Worm (Caenorhabditis elegans) whole organism, L4/young adult: ENCODE data around the gene try-10.

ENCODE experiments used
- W03F9.2 ChIP-seq: fragments of 150-350 bp; optimal IDR thresholded peaks from 2 replicates; lab custom pipeline; 2014; ENCODE audit warnings: missing biosample characterization, missing genetic modification characterization
- dao-5 ChIP-seq: sonication (generic microtip); optimal IDR thresholded peaks from 2 replicates; lab custom pipeline; 2016; ENCODE audit warnings: missing genotype, missing genetic modification characterization, moderate library complexity, missing compliant biosample characterization
- him-1 ChIP-seq: sonication (generic microtip); optimal IDR thresholded peaks from 2 replicates; lab custom pipeline; 2016; ENCODE audit warnings: missing genotype, missing genetic modification reagents, missing genetic modification characterization, missing compliant biosample characterization

The try-10 gene

ce11 chrV:13033223-13033622 lies 20.2 kb upstream of the try-10 start, which contains the start of gene W07G4.1:
Gene W07G4.1 (plus strand): TSS chrV:13033523.
- TF ChIP-seq dao-5, result no peak
- no peak for TF ChIP-seq him-1
- no peak for TF ChIP-seq W03F9.2 (tag; lab: Kevin White, UChicago)

ce11 chrV:13028871-13029270 lies 15.8 kb upstream of the try-10 start:
- TF ChIP-seq W03F9.2 (tag; lab: Kevin White, UChicago) (no peak), him-1 (no peak), dao-5 (no peak)

- TF ChIP-seq dao-5 (no peak), W03F9.2 (tag; lab: Kevin White, UChicago) (no peak), him-1 (no peak)
These were observed 13.7 kb upstream of the try-10 start for ce11 chrV:13026631-13027299.

ce11 chrV:13025283-13025682 lies 12.2 kb upstream of the try-10 start:
- TF ChIP-seq him-1 (no peak), dao-5 (no peak), W03F9.2 (tag; lab: Kevin White, UChicago) (no peak)

DNA sequence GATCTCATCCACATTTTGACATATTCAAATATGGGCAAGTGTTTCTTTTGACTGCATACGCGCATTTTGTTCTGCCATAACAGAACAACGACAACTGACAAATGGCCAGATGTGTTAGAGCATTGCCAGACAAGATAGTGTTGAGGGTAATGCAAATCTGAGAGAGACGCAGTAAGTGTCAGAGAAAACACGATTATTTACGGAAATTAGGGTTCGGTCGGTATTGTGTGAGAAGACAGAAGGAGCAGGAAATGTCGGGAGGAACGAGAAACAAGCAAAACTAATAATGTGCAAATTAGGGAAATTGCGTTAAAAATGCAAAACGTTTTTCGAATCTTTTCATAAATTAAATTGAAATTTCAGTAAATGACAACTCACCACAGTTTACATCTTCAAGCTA lies 11.4 kb upstream of the try-10 start:
- TF ChIP-seq him-1 (no peak), dao-5 (no peak), W03F9.2 (tag; lab: Kevin White, UChicago) (no peak)

- no peak for TF ChIP-seq W03F9.2 (tag; lab: Kevin White, UChicago)
- no peak for TF ChIP-seq dao-5
- TF ChIP-seq him-1, result no peak
These were observed 9.2 kb upstream of the try-10 start for ce11 chrV:13022265-13022664.

- TF ChIP-seq him-1 (no peak), W03F9.2 (tag; lab: Kevin White, UChicago) (no peak), dao-5 (no peak)
These were observed 8.5 kb upstream of the try-10 start for ce11 chrV:13021540-13021939.

DNA sequence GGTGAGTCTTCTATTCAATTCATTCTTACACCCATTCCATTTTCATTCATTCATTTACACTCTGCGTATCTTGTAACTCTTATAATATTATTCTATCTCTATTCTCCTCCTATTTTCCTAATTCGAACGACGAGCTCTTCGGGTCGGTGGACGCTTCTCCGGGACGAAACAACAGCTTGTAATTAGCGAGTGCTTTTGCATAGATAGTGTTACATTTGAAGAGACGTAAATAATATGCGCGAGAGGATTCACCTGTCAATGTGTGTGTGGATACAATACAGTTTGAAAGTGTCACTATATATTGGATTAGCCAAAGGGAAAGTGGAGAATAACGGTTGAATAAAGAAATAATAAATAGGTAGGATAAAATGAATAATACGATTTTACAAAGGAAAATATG lies 7.6 kb upstream of the try-10 start:
- TF ChIP-seq dao-5, result no peak
- no peak for TF ChIP-seq W03F9.2 (tag; lab: Kevin White, UChicago)
- TF ChIP-seq him-1, result no peak

DNA sequence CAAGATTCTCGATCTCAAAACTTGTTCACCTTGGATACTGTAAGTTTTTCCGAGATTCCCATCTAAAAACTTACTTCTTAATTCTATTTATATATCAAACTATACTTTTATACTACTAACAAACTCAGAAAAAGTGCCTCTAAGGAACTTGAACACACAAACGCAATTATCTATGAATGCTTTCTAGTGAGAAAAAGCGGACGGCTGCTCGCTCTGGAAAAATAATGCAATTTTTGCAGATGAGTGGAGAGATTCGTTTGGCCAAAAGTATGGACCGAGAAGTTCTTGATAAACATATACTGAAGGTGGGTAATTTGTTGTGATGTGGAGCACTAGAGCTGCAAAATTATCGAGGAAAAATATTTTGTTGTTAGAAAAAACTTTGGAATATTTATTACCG lies 7.0 kb upstream of the try-10 start:
- TF ChIP-seq him-1 (no peak), W03F9.2 (tag; lab: Kevin White, UChicago) (no peak), dao-5 (no peak)

DNA sequence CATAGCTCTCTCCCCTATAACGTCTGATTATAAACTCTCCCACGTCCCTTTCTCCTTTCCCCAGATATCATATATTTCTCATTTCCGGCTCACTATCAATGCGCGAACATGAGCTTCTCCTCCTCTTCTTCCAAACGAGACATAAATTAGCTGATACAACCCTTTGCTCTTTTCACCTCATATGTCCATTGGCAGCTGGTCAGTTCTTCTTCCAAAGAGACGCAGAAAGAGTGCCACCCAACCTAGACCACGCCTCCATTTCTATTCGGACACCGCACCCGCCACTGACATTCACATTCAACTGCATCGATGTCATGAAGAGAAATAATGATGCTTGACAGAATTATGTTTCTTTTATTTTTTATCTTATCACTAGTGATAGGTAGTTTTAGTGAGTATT lies 5.7 kb upstream of the try-10 start, which contains the start of gene fmi-1:
Gene fmi-1, plus strand, starts transcription at position 301 of the 400 bp plus-strand sequence.
- TF ChIP-seq him-1, result no peak
- TF ChIP-seq dao-5, result no peak
- no peak for TF ChIP-seq W03F9.2 (tag; lab: Kevin White, UChicago)

ce11 chrV:13018233-13018632 lies 5.2 kb upstream of the try-10 start:
- TF ChIP-seq him-1, result no peak
- no peak for TF ChIP-seq dao-5
- TF ChIP-seq W03F9.2 (tag; lab: Kevin White, UChicago), result no peak

ce11 chrV:13013844-13014243 lies 786 bp upstream of the try-10 start, which contains the start of gene F15B9.6:
Gene F15B9.6 (plus strand): TSS chrV:13014144.
- TF ChIP-seq dao-5, result no peak
- no peak for TF ChIP-seq W03F9.2 (tag; lab: Kevin White, UChicago)
- TF ChIP-seq him-1, result no peak

ce11 chrV:13011904-13012303 lies 1.2 kb downstream of the try-10 start:
- no peak for TF ChIP-seq W03F9.2 (tag; lab: Kevin White, UChicago)
- no peak for TF ChIP-seq dao-5
- no peak for TF ChIP-seq him-1

DNA sequence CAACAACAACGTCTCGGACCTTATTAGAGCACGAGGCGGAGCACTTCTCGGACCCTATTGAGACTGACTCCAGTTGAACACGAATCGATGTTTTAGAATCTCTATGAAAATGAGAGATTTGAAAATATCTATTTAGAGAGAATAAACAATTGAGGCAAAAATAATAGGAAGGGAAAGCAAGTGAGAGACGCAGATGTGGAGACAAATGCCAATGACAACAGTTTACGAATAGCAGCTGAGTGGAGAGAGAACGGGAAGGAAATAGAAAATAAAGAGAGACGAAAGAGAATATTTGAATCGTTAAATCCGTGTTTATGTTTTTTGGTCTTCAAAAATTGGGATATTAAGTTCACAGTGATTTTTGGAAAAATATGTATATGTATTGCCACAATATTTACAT lies 3.2 kb downstream of the try-10 start:
- no peak for TF ChIP-seq dao-5
- TF ChIP-seq him-1, result no peak
- TF ChIP-seq W03F9.2 (tag; lab: Kevin White, UChicago), result no peak

- TF ChIP-seq W03F9.2 (tag; lab: Kevin White, UChicago) (no peak), him-1 (no peak), dao-5 (no peak)
These were observed 3.8 kb downstream of the try-10 start for ce11 chrV:13009271-13009670.

ce11 chrV:13008825-13009224 lies 4.2 kb downstream of the try-10 start, which contains the start of gene F15B9.10:
Gene F15B9.10 (minus strand): TSS chrV:13008925.
- TF ChIP-seq him-1 (no peak), dao-5 (no peak), W03F9.2 (tag; lab: Kevin White, UChicago) (no peak)
